Fruit fly (Drosophila melanogaster) whole organism, embryonic: ENCODE measurements around the gene Prp3.
A peak's percentile ranks its signal among the peaks of the same experiment; 100 is the strongest.

ENCODE experiments used
- Atf-2 ChIP-seq: fragments of 200-800 bp; sonication (Bioruptor generic); optimal IDR thresholded peaks from 2 replicates; lab custom pipeline; 2016; ENCODE audit warnings: missing biosample characterization, missing genetic modification characterization
- C15 ChIP-seq: fragments of 200-800 bp; sonication (Bioruptor generic); IDR thresholded peaks from 3 replicates; pipeline ENCODE4 v1.3.6; 2022; ENCODE audit warnings: missing biosample characterization, missing genetic modification characterization
- CG12942 ChIP-seq: fragments of 200-800 bp; sonication (Bioruptor generic); optimal IDR thresholded peaks from 3 replicates; lab custom pipeline; 2016; ENCODE audit warnings: missing biosample characterization, missing genetic modification characterization
- CG1647 ChIP-seq: fragments of 200-800 bp; sonication (Bioruptor generic); optimal IDR thresholded peaks from 3 replicates; lab custom pipeline; 2016; ENCODE audit warnings: missing biosample characterization, missing genetic modification characterization
- CG2116 ChIP-seq: fragments of 200-800 bp; sonication (Bioruptor generic); optimal IDR thresholded peaks from 3 replicates; lab custom pipeline; 2018; ENCODE audit warnings: missing biosample characterization, mild to moderate bottlenecking, missing genetic modification characterization
- CG2199 ChIP-seq: fragments of 200-800 bp; sonication (Bioruptor generic); IDR thresholded peaks from 3 replicates; pipeline ENCODE4 v1.3.6; 2022; ENCODE audit warnings: missing biosample characterization, missing genetic modification characterization
- CG2202 ChIP-seq: fragments of 200-800 bp; sonication (Bioruptor generic); optimal IDR thresholded peaks from 2 replicates; lab custom pipeline; 2018; ENCODE audit warnings: missing biosample characterization, mild to moderate bottlenecking, missing genetic modification characterization
- CG30403 ChIP-seq: fragments of 200-800 bp; sonication (Bioruptor generic); optimal IDR thresholded peaks from 3 replicates; lab custom pipeline; 2016; ENCODE audit warnings: missing biosample characterization, missing genetic modification characterization
- CG3065 ChIP-seq: fragments of 200-800 bp; sonication (Bioruptor generic); optimal IDR thresholded peaks from 2 replicates; lab custom pipeline; 2016; ENCODE audit warnings: missing biosample characterization, missing genetic modification characterization
- CG3163 ChIP-seq: fragments of 200-800 bp; sonication (Bioruptor generic); optimal IDR thresholded peaks from 3 replicates; lab custom pipeline; 2016; ENCODE audit warnings: missing biosample characterization, missing genetic modification characterization
- CG32532 ChIP-seq: fragments of 200-800 bp; sonication (Bioruptor generic); IDR thresholded peaks from 2 replicates; pipeline ENCODE4 v1.3.6; 2022; ENCODE audit warnings: missing biosample characterization, missing genetic modification characterization
- CG5180 ChIP-seq: fragments of 200-800 bp; sonication (Bioruptor generic); optimal IDR thresholded peaks from 3 replicates; lab custom pipeline; 2017; ENCODE audit warnings: missing biosample characterization, missing genetic modification characterization, mild to moderate bottlenecking, moderate library complexity, missing genetic modification reagents
- CG6765 ChIP-seq: fragments of 200-800 bp; sonication (Bioruptor generic); optimal IDR thresholded peaks from 3 replicates; lab custom pipeline; 2017; ENCODE audit warnings: missing biosample characterization, mild to moderate bottlenecking, missing genetic modification characterization
- CG6791 ChIP-seq: fragments of 200-800 bp; sonication (Bioruptor generic); IDR thresholded peaks from 3 replicates; pipeline ENCODE4 v1.3.6; 2022; ENCODE audit warnings: missing biosample characterization, missing genetic modification characterization; ENCODE audit not compliant: partially characterized antibody
- CG8290 ChIP-seq, 3 experiments: fragments of 200-800 bp; sonication (Bioruptor generic); optimal IDR thresholded peaks; 2 replicates each; lab custom pipeline; 2016 to 2019; ENCODE audit warnings: missing biosample characterization in 3 of 3, missing genetic modification characterization in 3 of 3, mild to moderate bottlenecking in 2 of 3, moderate library complexity in 1 of 3
- CG8924 ChIP-seq: fragments of 200-800 bp; optimal IDR thresholded peaks from 3 replicates; lab custom pipeline; 2019; ENCODE audit warnings: missing biosample characterization, mild to moderate bottlenecking, missing genetic modification characterization, moderate library complexity
- D19A ChIP-seq: fragments of 200-800 bp; optimal IDR thresholded peaks from 3 replicates; lab custom pipeline; 2019; ENCODE audit warnings: missing biosample characterization, mild to moderate bottlenecking, missing genetic modification characterization, moderate library complexity
- Dad ChIP-seq: fragments of 200-800 bp; sonication (Bioruptor generic); optimal IDR thresholded peaks from 3 replicates; lab custom pipeline; 2016; ENCODE audit warnings: missing biosample characterization, missing genetic modification characterization
- Dbx ChIP-seq: fragments of 200-800 bp; sonication (Bioruptor generic); IDR thresholded peaks from 3 replicates; pipeline ENCODE4 v1.3.6; 2022; ENCODE audit warnings: missing biosample characterization, missing genetic modification characterization
- Dip2 ChIP-seq: fragments of 200-800 bp; sonication (Bioruptor generic); IDR thresholded peaks from 2 replicates; pipeline ENCODE4 v1.3.6; 2022; ENCODE audit warnings: missing biosample characterization, missing genetic modification characterization
- Ets97D ChIP-seq: fragments of 200-800 bp; sonication (Bioruptor generic); optimal IDR thresholded peaks from 3 replicates; lab custom pipeline; 2016; ENCODE audit warnings: missing biosample characterization, missing genetic modification characterization
- Fer2 ChIP-seq: fragments of 200-800 bp; sonication (Bioruptor generic); optimal IDR thresholded peaks from 2 replicates; lab custom pipeline; 2018; ENCODE audit warnings: missing biosample characterization, mild to moderate bottlenecking, missing genetic modification characterization, moderate library complexity
- Hr51 ChIP-seq, 2 experiments: fragments of 200-800 bp; sonication (Bioruptor generic); optimal IDR thresholded peaks; 2 replicates in 1 of 2; 3 replicates in 1 of 2; lab custom pipeline; 2016 to 2018; ENCODE audit warnings: missing biosample characterization in 2 of 2, missing genetic modification characterization in 2 of 2, mild to moderate bottlenecking in 1 of 2, moderate library complexity in 1 of 2
- Med ChIP-seq: fragments of 200-800 bp; sonication (Bioruptor generic); peaks from one replicate; lab custom pipeline; 2016; ENCODE audit warnings: missing biosample characterization, missing genetic modification characterization, mild to moderate bottlenecking, inconsistent platforms, moderate library complexity
- NC2α ChIP-seq: fragments of 200-800 bp; sonication (Bioruptor generic); optimal IDR thresholded peaks from 2 replicates; lab custom pipeline; 2016; ENCODE audit warnings: missing biosample characterization, missing genetic modification characterization
- NK7.1 ChIP-seq: fragments of 200-800 bp; sonication (Bioruptor generic); optimal IDR thresholded peaks from 3 replicates; lab custom pipeline; 2016; ENCODE audit warnings: missing biosample characterization, missing genetic modification characterization
- Oli ChIP-seq: fragments of 200-800 bp; sonication (Bioruptor generic); optimal IDR thresholded peaks from 2 replicates; lab custom pipeline; 2018; ENCODE audit warnings: missing biosample characterization, mild to moderate bottlenecking, missing genetic modification characterization, moderate library complexity
- Spps ChIP-seq: fragments of 200-800 bp; sonication (Bioruptor generic); optimal IDR thresholded peaks from 2 replicates; lab custom pipeline; 2018; ENCODE audit warnings: missing biosample characterization, mild to moderate bottlenecking, missing genetic modification characterization
- YL-1 ChIP-seq: fragments of 200-800 bp; sonication (Bioruptor generic); optimal IDR thresholded peaks from 3 replicates; lab custom pipeline; 2017; ENCODE audit warnings: missing biosample characterization, mild to moderate bottlenecking, missing genetic modification characterization
- ab ChIP-seq: fragments of 200-800 bp; sonication (Bioruptor generic); optimal IDR thresholded peaks from 2 replicates; lab custom pipeline; 2016; ENCODE audit warnings: missing biosample characterization, missing genetic modification characterization
- ash1 ChIP-seq: fragments of 200-800 bp; sonication (Bioruptor generic); optimal IDR thresholded peaks from 2 replicates; lab custom pipeline; 2018; ENCODE audit warnings: missing biosample characterization, mild to moderate bottlenecking, missing genetic modification characterization
- bbx ChIP-seq: fragments of 200-800 bp; sonication (Bioruptor generic); IDR thresholded peaks from 2 replicates; pipeline ENCODE4 v1.3.6; 2022; ENCODE audit warnings: missing biosample characterization, missing genetic modification characterization; ENCODE audit not compliant: partially characterized antibody
- cg ChIP-seq: fragments of 200-800 bp; sonication (Bioruptor generic); optimal IDR thresholded peaks from 3 replicates; lab custom pipeline; 2019; ENCODE audit warnings: missing biosample characterization, mild to moderate bottlenecking, missing genetic modification characterization, moderate library complexity
- grau ChIP-seq: fragments of 200-800 bp; optimal IDR thresholded peaks from 3 replicates; lab custom pipeline; 2019; ENCODE audit warnings: missing biosample characterization, mild to moderate bottlenecking, missing genetic modification characterization, moderate library complexity
- gro ChIP-seq: fragments of 200-800 bp; sonication (Bioruptor generic); optimal IDR thresholded peaks from 2 replicates; lab custom pipeline; 2016; ENCODE audit warnings: missing biosample characterization, missing genetic modification characterization
- lilli ChIP-seq: fragments of 200-800 bp; sonication (Bioruptor generic); optimal IDR thresholded peaks from 3 replicates; lab custom pipeline; 2016; ENCODE audit warnings: missing biosample characterization, missing genetic modification characterization
- maf-S ChIP-seq: fragments of 200-800 bp; sonication (Bioruptor generic); optimal IDR thresholded peaks from 2 replicates; lab custom pipeline; 2016; ENCODE audit warnings: missing biosample characterization, missing genetic modification characterization
- mirr ChIP-seq: fragments of 200-800 bp; sonication (Bioruptor generic); optimal IDR thresholded peaks from 3 replicates; lab custom pipeline; 2018; ENCODE audit warnings: missing biosample characterization, mild to moderate bottlenecking, missing genetic modification characterization
- nerfin-1 ChIP-seq: fragments of 200-800 bp; sonication (Bioruptor generic); optimal IDR thresholded peaks from 3 replicates; lab custom pipeline; 2019; ENCODE audit warnings: missing biosample characterization, mild to moderate bottlenecking, missing genetic modification characterization, moderate library complexity
- otp ChIP-seq: fragments of 200-800 bp; sonication (Bioruptor generic); IDR thresholded peaks from 3 replicates; pipeline ENCODE4, ENCODE4 v1.3.6; 2022; ENCODE audit warnings: missing biosample characterization, missing genetic modification characterization
- pita ChIP-seq: fragments of 200-800 bp; sonication (Bioruptor generic); optimal IDR thresholded peaks from 2 replicates; lab custom pipeline; 2017; ENCODE audit warnings: missing biosample characterization, mild to moderate bottlenecking, missing genetic modification characterization
- ranshi ChIP-seq: fragments of 200-800 bp; sonication (Bioruptor generic); IDR thresholded peaks from 2 replicates; pipeline ENCODE4 v1.3.6; 2022; ENCODE audit warnings: missing biosample characterization, missing genetic modification characterization
- schlank ChIP-seq: fragments of 200-800 bp; sonication (Bioruptor generic); optimal IDR thresholded peaks from 2 replicates; lab custom pipeline; 2018; ENCODE audit warnings: missing biosample characterization, mild to moderate bottlenecking, missing genetic modification characterization
- sens ChIP-seq: fragments of 200-800 bp; sonication (Bioruptor generic); peaks from one replicate; lab custom pipeline; 2016; ENCODE audit warnings: missing biosample characterization, missing genetic modification characterization
- sim ChIP-seq: fragments of 200-800 bp; sonication (Bioruptor generic); IDR thresholded peaks from 2 replicates; pipeline ENCODE4 v1.3.6; 2022; ENCODE audit warnings: missing biosample characterization, missing genetic modification characterization
- sna ChIP-seq: fragments of 200-800 bp; sonication (Bioruptor generic); IDR thresholded peaks from 2 replicates; pipeline ENCODE4 v1.3.6; 2022; ENCODE audit warnings: missing biosample characterization, missing genetic modification characterization; ENCODE audit not compliant: partially characterized antibody
- trh ChIP-seq: fragments of 200-800 bp; sonication (Bioruptor generic); optimal IDR thresholded peaks from 2 replicates; lab custom pipeline; 2016; ENCODE audit warnings: missing biosample characterization, missing genetic modification characterization
- tup ChIP-seq: fragments of 200-800 bp; sonication (Bioruptor generic); optimal IDR thresholded peaks from 2 replicates; lab custom pipeline; 2016; ENCODE audit warnings: missing biosample characterization, mild to moderate bottlenecking, missing genetic modification characterization, moderate library complexity
- unc-4 ChIP-seq: fragments of 200-800 bp; sonication (Bioruptor generic); IDR thresholded peaks from 2 replicates; pipeline ENCODE4 v1.3.6; 2022; ENCODE audit warnings: missing biosample characterization, missing genetic modification characterization; ENCODE audit not compliant: partially characterized antibody
- zfh2 ChIP-seq: fragments of 200-800 bp; sonication (Bioruptor generic); optimal IDR thresholded peaks from 2 replicates; lab custom pipeline; 2016; ENCODE audit warnings: missing biosample characterization, missing genetic modification characterization

The Prp3 gene

dm6 chr3L:19932917-19933316, 22.8 kb downstream of the Prp3 start (continued):
- TF ChIP-seq otp (GFP tag; lab: Robert Waterston, UW) (peak; percentile 61; the same call in 1 of the 3 replicates), CG5180 (GFP tag; lab: Kevin White, UChicago) (peak; percentile 33), lilli (GFP tag; lab: Kevin White, UChicago) (peak; percentile 41), trh (GFP tag; lab: Kevin White, UChicago) (no peak), gro (GFP tag; lab: Kevin White, UChicago) (peak; percentile 39), CG6791 (GFP tag; lab: Robert Waterston, UW) (no peak), zfh2 (GFP tag; lab: Kevin White, UChicago) (no peak), CG1647 (GFP tag; lab: Kevin White, UChicago) (no peak), Ets97D (GFP tag; lab: Kevin White, UChicago) (no peak), CG2116 (no peak), CG6765 (peak; percentile 3), maf-S (GFP tag; lab: Kevin White, UChicago) (no peak), tup (GFP tag; lab: Kevin White, UChicago) (no peak), unc-4 (GFP tag; lab: Robert Waterston, UW) (no peak), sim (GFP tag; lab: Robert Waterston, UW) (no peak), Dip2 (no peak), C15 (GFP tag; lab: Robert Waterston, UW) (no peak), sens (peak; percentile 85), CG3065 (GFP tag; lab: Kevin White, UChicago) (no peak), CG30403 (GFP tag; lab: Kevin White, UChicago) (no peak), Fer2 (no peak), Hr51 (GFP tag; optimal IDR thresholded peaks at IDR 0.05; lab: Kevin White, UChicago) (peak in 1 of 2 experiments; percentile 36), Oli (tag; lab: Kevin White, UChicago) (peak; percentile 1), CG2202 (tag; lab: Kevin White, UChicago) (peak; percentile 29), Med (GFP tag; lab: Kevin White, UChicago) (peak; percentile 89), CG3163 (peak; percentile 52), CG12942 (peak; percentile 4), bbx (no peak), mirr (GFP tag; lab: Kevin White, UChicago) (peak; percentile 69), YL-1 (GFP tag; lab: Kevin White, UChicago) (no peak), D19A (tag; lab: Kevin White, UChicago) (peak; percentile 16), grau (tag; lab: Kevin White, UChicago) (peak; percentile 23), Dbx (GFP tag; lab: Robert Waterston, UW) (peak; percentile 44; the same call in 1 of the 3 replicates), ab (no peak), sna (0 out of 2 replicates have a peak, but pooled peaks have one; percentile 36), ash1 (no peak), CG2199 (GFP tag; lab: Robert Waterston, UW) (peak; percentile 53; the same call in 1 of the 3 replicates), nerfin-1 (tag; lab: Kevin White, UChicago) (peak; percentile 27), CG8290 (GFP tag; optimal IDR thresholded peaks at IDR 0.05; lab: Kevin White, UChicago) (no peak), CG8290 (tag; optimal IDR thresholded peaks at IDR 0.05; lab: Kevin White, UChicago) (peak in 1 of 2 experiments; percentile 70), Dad (GFP tag; lab: Kevin White, UChicago) (no peak), NK7.1 (GFP tag; lab: Kevin White, UChicago) (peak; percentile 2), Atf-2 (GFP tag; lab: Kevin White, UChicago) (no peak), cg (no peak), CG32532 (GFP tag; lab: Robert Waterston, UW) (peak; percentile 66; the same call in 1 of the 2 replicates), NC2α (GFP tag; lab: Kevin White, UChicago) (no peak), ranshi (GFP tag; lab: Robert Waterston, UW) (peak; percentile 37; the same call in 1 of the 2 replicates), CG8924 (no peak), pita (GFP tag; lab: Kevin White, UChicago) (no peak), Spps (no peak), schlank (peak; percentile 45)
